Worm (Caenorhabditis elegans): ENCODE data around the gene R02E4.1.

R02E4.1 gene

DNA sequence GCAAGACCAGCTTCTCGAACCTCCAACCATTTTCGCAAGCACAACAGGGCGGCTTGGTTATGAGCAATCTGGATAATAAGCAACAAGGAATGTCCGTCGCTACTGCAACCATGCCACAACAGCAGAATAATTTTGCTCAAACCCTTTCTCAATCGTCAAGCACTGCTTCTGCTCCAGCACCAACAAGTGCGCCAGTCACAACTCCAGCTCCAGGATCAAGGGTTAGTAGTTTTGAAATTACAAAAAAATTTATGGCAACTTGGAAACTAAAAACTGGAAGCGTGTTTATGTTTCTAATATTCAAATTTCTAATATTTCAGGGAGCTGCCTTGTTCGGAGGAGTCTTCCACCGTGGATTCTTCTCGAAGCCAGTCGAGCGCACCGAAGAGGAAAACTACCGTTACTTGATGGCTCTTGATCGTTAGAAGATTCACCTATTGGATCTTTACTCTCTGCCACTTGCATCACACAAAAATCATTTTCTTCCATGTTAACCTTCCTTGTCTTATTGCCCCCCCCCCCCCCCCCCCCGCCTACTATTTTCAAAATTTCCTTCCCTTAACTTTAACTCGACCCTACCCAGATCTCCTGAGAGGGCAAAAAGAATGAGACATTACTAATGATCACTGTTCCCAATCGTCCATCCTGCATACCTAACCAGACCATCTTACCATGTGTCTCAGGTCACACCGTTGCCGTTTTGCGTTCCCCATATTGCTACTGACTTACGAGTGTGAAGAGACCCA lies 42.6 kb upstream of the R02E4.1 start:
- no peak for TF ChIP-seq elt-1 (tag; optimal IDR thresholded peaks at IDR 0.05)
- no peak for TF ChIP-seq R02D3.7 (tag; optimal IDR thresholded peaks at IDR 0.05)
- TF ChIP-seq F13H6.1 (tag; optimal IDR thresholded peaks at IDR 0.05) = no peak
- no peak for TF ChIP-seq Y55F3AM.14 (GFP tag; optimal IDR thresholded peaks at IDR 0.05)
- TF ChIP-seq peb-1 (tag; optimal IDR thresholded peaks at IDR 0.05) = no peak
- peak; percentile 36 for TF ChIP-seq ztf-4 (tag; optimal IDR thresholded peaks at IDR 0.05)
- no peak for TF ChIP-seq unc-62 (GFP tag; optimal IDR thresholded peaks at IDR 0.05)
- no peak for TF ChIP-seq mab-5 (tag; optimal IDR thresholded peaks at IDR 0.05)
- TF ChIP-seq nhr-10 (tag; optimal IDR thresholded peaks at IDR 0.05) = no peak
- TF ChIP-seq unc-55 (GFP tag; optimal IDR thresholded peaks at IDR 0.05) = no peak
- no peak for TF ChIP-seq lsy-2 (tag; optimal IDR thresholded peaks at IDR 0.05)
- peak; percentile 11 for TF ChIP-seq sma-3 (GFP tag; optimal IDR thresholded peaks at IDR 0.05)
- no peak for TF ChIP-seq nhr-129 (tag; optimal IDR thresholded peaks at IDR 0.05)
- TF ChIP-seq ztf-11 (tag; optimal IDR thresholded peaks at IDR 0.05) = no peak

DNA sequence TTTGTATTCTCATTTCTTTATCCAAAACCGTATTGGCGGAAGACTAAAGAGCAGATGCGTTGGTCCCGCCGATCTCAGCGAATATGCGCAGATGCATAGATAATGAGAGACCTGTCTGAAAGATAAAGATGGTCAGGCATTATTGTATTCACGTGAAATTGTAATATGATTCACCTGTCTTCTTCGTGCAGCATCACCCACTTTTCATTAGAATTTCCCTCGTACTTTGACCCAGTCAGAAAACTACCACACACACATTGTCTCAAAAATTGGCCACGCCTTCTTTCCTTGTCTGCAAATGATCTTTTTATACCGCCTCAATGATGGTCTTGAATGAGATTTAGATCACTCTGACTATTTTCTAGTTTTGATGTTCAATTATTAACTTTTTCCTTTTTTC lies 41.7 kb upstream of the R02E4.1 start:
- TF ChIP-seq C34F6.9 (tag; optimal IDR thresholded peaks at IDR 0.05) (no peak), aly-2 (tag; optimal IDR thresholded peaks at IDR 0.05) (no peak), sem-4 (tag; optimal IDR thresholded peaks at IDR 0.05) (no peak), nhr-25 (tag; optimal IDR thresholded peaks at IDR 0.05) (peak; percentile 12), nhr-21 (tag; optimal IDR thresholded peaks at IDR 0.05) (no peak), elt-1 (tag; optimal IDR thresholded peaks at IDR 0.05) (no peak), lin-39 (tag; optimal IDR thresholded peaks at IDR 0.05) (no peak), ztf-4 (tag; optimal IDR thresholded peaks at IDR 0.05) (peak; percentile 91), nhr-129 (tag; optimal IDR thresholded peaks at IDR 0.05) (peak; percentile 45), F13H6.1 (tag; optimal IDR thresholded peaks at IDR 0.05) (no peak), nhr-23 (tag; optimal IDR thresholded peaks at IDR 0.05) (no peak)

DNA sequence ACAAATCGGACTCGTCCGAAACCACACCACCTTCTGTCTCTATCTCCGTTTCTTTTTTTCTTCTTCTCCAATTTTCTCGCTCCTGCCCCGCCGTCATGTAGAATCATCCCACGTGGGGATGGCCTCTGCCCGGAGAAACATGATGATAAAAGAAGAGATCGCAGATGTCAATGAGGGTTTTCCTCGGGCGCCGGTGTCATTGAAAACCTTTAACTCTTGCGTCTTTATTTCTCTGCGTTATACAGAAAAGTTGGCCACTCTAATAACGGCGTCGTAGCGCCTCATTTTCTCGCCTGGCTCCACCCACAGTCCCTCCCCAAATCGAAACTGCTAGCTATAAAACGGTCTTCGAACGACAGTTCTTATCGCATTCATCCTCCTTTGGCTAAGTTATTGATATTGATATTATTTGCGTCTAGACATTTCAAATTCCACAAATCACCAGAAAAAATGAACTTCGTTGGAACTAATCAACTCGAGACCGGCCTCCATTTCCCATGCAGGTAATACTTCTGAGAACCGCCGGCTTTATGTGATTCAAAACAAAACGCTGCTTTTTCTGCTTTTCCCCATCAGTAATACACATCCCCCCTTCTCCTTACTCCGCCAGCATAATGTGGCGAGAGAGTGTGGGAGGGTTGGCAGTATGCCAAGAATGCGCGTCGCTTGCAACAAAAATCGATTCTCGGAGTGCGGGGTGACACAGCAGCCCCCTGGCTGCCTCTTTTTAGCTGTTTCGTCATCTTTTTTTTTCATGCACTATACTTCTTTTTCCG lies 40.9 kb upstream of the R02E4.1 start:
- TF ChIP-seq unc-55 (GFP tag; optimal IDR thresholded peaks at IDR 0.05) = peak; percentile 86
- no peak for TF ChIP-seq skn-1 (tag; optimal IDR thresholded peaks at IDR 0.05)
- TF ChIP-seq ztf-4 (tag; optimal IDR thresholded peaks at IDR 0.05) = peak; percentile 79
- TF ChIP-seq nhr-129 (tag; optimal IDR thresholded peaks at IDR 0.05) = peak; percentile 72
- no peak for TF ChIP-seq lin-39 (tag; optimal IDR thresholded peaks at IDR 0.05)
- TF ChIP-seq zag-1 (tag; optimal IDR thresholded peaks at IDR 0.05) = peak; percentile 30
- peak; percentile 86 for TF ChIP-seq sem-4 (tag; optimal IDR thresholded peaks at IDR 0.05)
- peak; percentile 83 for TF ChIP-seq sma-3 (GFP tag; optimal IDR thresholded peaks at IDR 0.05)
- peak; percentile 87 for TF ChIP-seq ama-1 (optimal IDR thresholded peaks at IDR 0.05)
- TF ChIP-seq egl-27 (tag; optimal IDR thresholded peaks at IDR 0.05) = peak; percentile 74
- peak; percentile 3 for TF ChIP-seq nhr-10 (tag; optimal IDR thresholded peaks at IDR 0.05)
- TF ChIP-seq nhr-21 (tag; optimal IDR thresholded peaks at IDR 0.05) = peak; percentile 76
- TF ChIP-seq mdl-1 (tag; optimal IDR thresholded peaks at IDR 0.05) = peak; percentile 94 to 96
- TF ChIP-seq blmp-1 (tag; optimal IDR thresholded peaks at IDR 0.05; ENCODE audit: insufficient read depth) = no peak
- no peak for TF ChIP-seq ZK546.5 (tag; optimal IDR thresholded peaks at IDR 0.05)
- TF ChIP-seq ceh-82 (tag; optimal IDR thresholded peaks at IDR 0.05) = peak; percentile 32
- peak; percentile 2 for TF ChIP-seq nhr-77 (tag; optimal IDR thresholded peaks at IDR 0.05)
- peak; percentile 70 for TF ChIP-seq C34F6.9 (tag; optimal IDR thresholded peaks at IDR 0.05)
- peak; percentile 80 for TF ChIP-seq crh-2 (tag; optimal IDR thresholded peaks at IDR 0.05)
- TF ChIP-seq fos-1 (tag; optimal IDR thresholded peaks at IDR 0.05) = peak; percentile 75
- TF ChIP-seq mab-5 (tag; optimal IDR thresholded peaks at IDR 0.05) = peak; percentile 62
- TF ChIP-seq nhr-25 (tag; optimal IDR thresholded peaks at IDR 0.05) = peak; percentile 87
- peak; percentile 65 for TF ChIP-seq lin-11 (tag; optimal IDR thresholded peaks at IDR 0.05)
- no peak for TF ChIP-seq ceh-16 (tag; optimal IDR thresholded peaks at IDR 0.05)
- peak; percentile 85 for TF ChIP-seq F13H6.1 (tag; optimal IDR thresholded peaks at IDR 0.05)
- peak in 1 of 2 experiments; percentile 53 for TF ChIP-seq lsy-2 (tag; optimal IDR thresholded peaks at IDR 0.05)
- TF ChIP-seq Y55F3AM.14 (GFP tag; optimal IDR thresholded peaks at IDR 0.05) = peak; percentile 30
- peak; percentile 97 for TF ChIP-seq sma-9 (GFP tag; optimal IDR thresholded peaks at IDR 0.05)
- TF ChIP-seq sma-9 (tag; optimal IDR thresholded peaks at IDR 0.05) = peak; percentile 2
- no peak for TF ChIP-seq ztf-1 (GFP tag; conservative IDR thresholded peaks at IDR 0.05)
- TF ChIP-seq gmeb-1 (tag; optimal IDR thresholded peaks at IDR 0.05) = no peak
- TF ChIP-seq lin-13 (GFP tag; optimal IDR thresholded peaks at IDR 0.05) = peak; percentile 46
- no peak for TF ChIP-seq R02D3.7 (tag; optimal IDR thresholded peaks at IDR 0.05)
- peak; percentile 26 for TF ChIP-seq unc-39 (tag; optimal IDR thresholded peaks at IDR 0.05)
